Worm (Caenorhabditis elegans): ENCODE measurements around the gene W03A5.6.

DNA sequence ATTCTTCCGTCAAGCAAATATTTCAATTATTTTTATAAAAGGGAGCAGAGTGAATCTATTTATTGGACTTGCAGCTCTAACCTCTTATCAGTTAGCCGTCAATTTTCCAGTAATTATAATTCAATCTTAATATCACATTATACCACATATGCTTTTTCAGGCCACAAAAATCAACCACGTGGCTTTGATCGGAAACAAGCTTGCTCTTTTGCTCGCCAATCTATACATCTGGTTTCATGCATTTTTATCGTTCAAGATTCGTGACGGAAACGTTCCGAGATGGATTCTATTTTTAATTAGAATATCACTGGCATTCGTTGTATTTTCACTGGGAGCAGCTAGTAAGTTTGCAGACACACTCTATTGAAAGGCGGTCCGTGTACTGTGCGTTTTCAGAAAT is 33.4 kb downstream of the W03A5.6 start:
- TF ChIP-seq hlh-13 (GFP tag; optimal IDR thresholded peaks at IDR 0.05): no peak
- no peak for TF ChIP-seq eyg-1 (tag; optimal IDR thresholded peaks at IDR 0.05)
